Worm (Caenorhabditis elegans): ENCODE data around the gene F45H10.2.

Gene F45H10.2

DNA sequence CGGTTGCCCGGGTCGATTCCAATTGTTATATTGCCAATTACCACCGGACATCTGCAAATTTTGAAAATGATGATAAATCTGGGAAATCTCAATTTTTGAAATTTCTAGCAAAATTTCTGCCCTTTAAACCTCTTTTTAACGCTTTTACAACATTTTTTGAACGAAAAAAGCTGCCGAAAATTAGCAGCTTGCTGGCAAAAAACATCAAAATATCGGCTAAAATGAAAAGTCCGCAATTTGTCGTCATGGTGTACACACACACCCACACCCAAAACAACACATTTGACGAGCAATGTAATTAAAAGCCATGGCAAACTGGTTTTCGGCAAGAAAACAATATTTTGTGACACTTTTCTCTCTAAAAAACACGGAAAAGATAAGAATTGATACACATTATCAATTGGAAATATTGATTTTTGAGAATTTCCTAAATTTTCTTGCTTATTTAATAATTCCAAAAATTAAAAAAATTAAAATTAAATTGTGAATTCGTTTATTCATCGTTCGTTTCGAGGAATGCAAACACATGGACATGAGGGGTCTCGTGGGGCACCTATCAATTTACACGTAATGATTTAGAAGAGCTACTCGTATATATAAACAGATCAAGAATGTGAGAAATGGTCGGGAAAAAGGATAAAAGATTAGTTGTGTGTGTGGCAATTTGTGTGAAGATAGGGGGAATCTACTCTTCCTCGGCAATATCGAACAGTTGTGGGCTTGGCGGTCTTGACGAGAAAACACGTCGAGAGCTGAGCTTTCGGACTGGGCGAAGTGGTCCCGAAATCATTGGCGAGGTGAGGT is 32.1 kb downstream of the F45H10.2 start, which contains the start of gene pqn-27:
pqn-27 (minus strand) TSS at position 51 of the 804 bp plus-strand sequence.
- TF ChIP-seq sma-9 (GFP tag; optimal IDR thresholded peaks at IDR 0.05) (peak; percentile 75), sma-9 (tag; optimal IDR thresholded peaks at IDR 0.05) (no peak), lsy-2 (tag; optimal IDR thresholded peaks at IDR 0.05) (peak; percentile 58 to 83), unc-62 (GFP tag; optimal IDR thresholded peaks at IDR 0.05) (peak; percentile 32), nhr-25 (tag; optimal IDR thresholded peaks at IDR 0.05) (peak; percentile 89), peb-1 (tag; optimal IDR thresholded peaks at IDR 0.05) (no peak), gmeb-1 (tag; optimal IDR thresholded peaks at IDR 0.05) (peak; percentile 69), crh-2 (tag; optimal IDR thresholded peaks at IDR 0.05) (peak; percentile 89), nhr-6 (tag; optimal IDR thresholded peaks at IDR 0.05) (peak; percentile 84), C34F6.9 (tag; optimal IDR thresholded peaks at IDR 0.05) (peak; percentile 57), lin-13 (GFP tag; optimal IDR thresholded peaks at IDR 0.05) (peak; percentile 77), nhr-12 (tag; optimal IDR thresholded peaks at IDR 0.05) (peak; percentile 12), ztf-4 (tag; optimal IDR thresholded peaks at IDR 0.05) (peak; percentile 91), nhr-129 (tag; optimal IDR thresholded peaks at IDR 0.05) (peak; percentile 60), Y55F3AM.14 (GFP tag; optimal IDR thresholded peaks at IDR 0.05) (peak; percentile 80), nhr-10 (tag; optimal IDR thresholded peaks at IDR 0.05) (no peak), nhr-237 (tag; optimal IDR thresholded peaks at IDR 0.05) (no peak), unc-55 (GFP tag; optimal IDR thresholded peaks at IDR 0.05) (peak; percentile 42), sma-3 (GFP tag; optimal IDR thresholded peaks at IDR 0.05) (peak; percentile 85), ama-1 (optimal IDR thresholded peaks at IDR 0.05) (peak; percentile 96), mdl-1 (tag; optimal IDR thresholded peaks at IDR 0.05) (no peak), mab-5 (tag; optimal IDR thresholded peaks at IDR 0.05) (no peak), nhr-21 (tag; optimal IDR thresholded peaks at IDR 0.05) (peak; percentile 89), blmp-1 (tag; optimal IDR thresholded peaks at IDR 0.05; ENCODE audit: insufficient read depth) (peak; percentile 60), fos-1 (tag; optimal IDR thresholded peaks at IDR 0.05) (peak; percentile 28), elt-1 (tag; optimal IDR thresholded peaks at IDR 0.05) (no peak), nhr-23 (tag; optimal IDR thresholded peaks at IDR 0.05) (no peak), F13H6.1 (tag; optimal IDR thresholded peaks at IDR 0.05) (peak; percentile 75), skn-1 (tag; optimal IDR thresholded peaks at IDR 0.05) (peak; percentile 70), sem-4 (tag; optimal IDR thresholded peaks at IDR 0.05) (peak; percentile 59)

DNA sequence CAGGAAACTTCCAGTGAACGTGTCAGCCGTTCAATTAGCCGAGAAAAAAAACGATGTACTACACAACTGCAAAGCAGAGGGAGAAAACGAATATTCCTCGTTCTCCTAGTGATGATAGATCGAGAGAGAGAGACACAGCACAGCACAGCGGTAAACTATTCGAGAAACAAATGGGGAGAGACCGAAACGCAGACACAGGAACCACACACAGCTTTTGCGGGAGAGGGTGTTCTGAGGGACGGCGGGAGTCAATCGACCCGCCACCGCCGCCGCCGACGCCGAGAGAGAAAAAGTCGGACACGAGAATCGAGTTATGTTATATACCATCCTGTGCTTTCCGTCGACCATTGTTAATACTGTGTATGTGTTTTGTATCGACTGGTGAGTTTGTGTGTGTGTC is 36.2 kb downstream of the F45H10.2 start:
- TF ChIP-seq fos-1 (tag; optimal IDR thresholded peaks at IDR 0.05) (peak; percentile 22), sem-4 (tag; optimal IDR thresholded peaks at IDR 0.05) (no peak), gmeb-1 (tag; optimal IDR thresholded peaks at IDR 0.05) (no peak), dmd-4 (tag; optimal IDR thresholded peaks at IDR 0.05) (no peak), crh-2 (tag; optimal IDR thresholded peaks at IDR 0.05) (peak; percentile 5), snpc-4 (tag; optimal IDR thresholded peaks at IDR 0.05) (peak; percentile 58), C34F6.9 (tag; optimal IDR thresholded peaks at IDR 0.05) (peak; percentile 48), nhr-237 (tag; optimal IDR thresholded peaks at IDR 0.05) (no peak), mdl-1 (tag; optimal IDR thresholded peaks at IDR 0.05) (no peak), ama-1 (optimal IDR thresholded peaks at IDR 0.05) (no peak), nhr-129 (tag; optimal IDR thresholded peaks at IDR 0.05) (peak; percentile 27), R02D3.7 (tag; optimal IDR thresholded peaks at IDR 0.05) (no peak), aly-2 (tag; optimal IDR thresholded peaks at IDR 0.05) (no peak), F13H6.1 (tag; optimal IDR thresholded peaks at IDR 0.05) (peak; percentile 20), nhr-23 (tag; optimal IDR thresholded peaks at IDR 0.05) (no peak), nhr-6 (tag; optimal IDR thresholded peaks at IDR 0.05) (no peak), sma-9 (GFP tag; optimal IDR thresholded peaks at IDR 0.05) (peak; percentile 24), sma-9 (tag; optimal IDR thresholded peaks at IDR 0.05) (no peak), nhr-11 (tag; optimal IDR thresholded peaks at IDR 0.05) (no peak), Y55F3AM.14 (GFP tag; optimal IDR thresholded peaks at IDR 0.05) (no peak), unc-55 (GFP tag; optimal IDR thresholded peaks at IDR 0.05) (peak; percentile 29), nhr-12 (tag; optimal IDR thresholded peaks at IDR 0.05) (no peak), nhr-77 (tag; optimal IDR thresholded peaks at IDR 0.05) (no peak), ztf-11 (tag; optimal IDR thresholded peaks at IDR 0.05) (no peak), elt-3 (tag; optimal IDR thresholded peaks at IDR 0.05) (no peak)

DNA sequence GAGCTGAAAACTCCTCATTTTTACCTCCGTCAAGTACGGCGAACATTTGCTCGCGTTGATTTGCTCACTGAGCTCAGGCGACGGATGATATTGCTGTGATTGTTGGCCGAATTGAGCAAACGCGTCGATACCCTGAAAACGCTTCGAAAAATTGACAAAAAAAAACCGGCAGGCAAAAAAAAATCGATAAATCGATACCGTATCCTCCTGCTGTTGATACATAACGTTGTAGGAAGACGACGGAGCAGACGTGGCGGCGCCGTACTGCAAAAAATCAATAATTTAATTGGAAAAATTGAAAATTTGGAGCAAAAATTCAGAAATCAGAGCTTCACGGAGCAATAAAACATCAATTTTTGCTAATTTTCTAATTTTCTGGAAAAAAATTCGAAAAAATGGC is 38.0 kb downstream of the F45H10.2 start:
- no peak for TF ChIP-seq aly-2 (tag; optimal IDR thresholded peaks at IDR 0.05)

Data from whole organism, L2 larva.